Worm (Caenorhabditis elegans): ENCODE data around the gene F59B2.14.

F59B2.14 gene

ce11 chrIII:9053263-9053662 is 30.8 kb upstream of the F59B2.14 start:
- no peak for TF ChIP-seq irx-1 (tag; optimal IDR thresholded peaks at IDR 0.05)
- no peak for TF ChIP-seq vab-15 (tag; optimal IDR thresholded peaks at IDR 0.05)
- no peak for TF ChIP-seq dsc-1 (tag; optimal IDR thresholded peaks at IDR 0.05)
- no peak for TF ChIP-seq ztf-4 (tag; optimal IDR thresholded peaks at IDR 0.05)
- TF ChIP-seq mdl-1 (tag; optimal IDR thresholded peaks at IDR 0.05), result no peak
- no peak for TF ChIP-seq nhr-11 (tag; optimal IDR thresholded peaks at IDR 0.05)
- TF ChIP-seq elt-3 (tag; optimal IDR thresholded peaks at IDR 0.05), result no peak
- no peak for TF ChIP-seq fkh-4 (tag; optimal IDR thresholded peaks at IDR 0.05; ENCODE audit: borderline replicate concordance)
- TF ChIP-seq C34B4.2 (tag; optimal IDR thresholded peaks at IDR 0.05), result peak; percentile 19
- TF ChIP-seq swsn-7 (tag; optimal IDR thresholded peaks at IDR 0.05), result no peak
- TF ChIP-seq nhr-20 (tag; optimal IDR thresholded peaks at IDR 0.05), result no peak
- peak; percentile 47 for TF ChIP-seq nhr-85 (tag)
- TF ChIP-seq nhr-90 (tag; optimal IDR thresholded peaks at IDR 0.05; ENCODE audit: poor library complexity), result no peak
- peak; percentile 19 for TF ChIP-seq nhr-237 (tag; optimal IDR thresholded peaks at IDR 0.05)
- no peak for TF ChIP-seq ztf-11 (tag; optimal IDR thresholded peaks at IDR 0.05)
- TF ChIP-seq nhr-84 (tag; optimal IDR thresholded peaks at IDR 0.05), result no peak
- peak; percentile 3 for TF ChIP-seq lin-14 (GFP tag; optimal IDR thresholded peaks at IDR 0.05)
- TF ChIP-seq ceh-90 (tag; optimal IDR thresholded peaks at IDR 0.05), result no peak
- no peak for TF ChIP-seq lin-35 (GFP tag; optimal IDR thresholded peaks at IDR 0.05)

- TF ChIP-seq tbx-2 (tag; optimal IDR thresholded peaks at IDR 0.05), result peak; percentile 36
- TF ChIP-seq lir-3 (tag; optimal IDR thresholded peaks at IDR 0.05; ENCODE audit: poor library complexity), result no peak
- TF ChIP-seq ztf-11 (tag; optimal IDR thresholded peaks at IDR 0.05), result no peak
- TF ChIP-seq nhr-84 (tag; optimal IDR thresholded peaks at IDR 0.05), result no peak
- TF ChIP-seq nhr-11 (tag; optimal IDR thresholded peaks at IDR 0.05), result no peak
- TF ChIP-seq snu-23 (GFP tag; optimal IDR thresholded peaks at IDR 0.05), result peak; percentile 72
- TF ChIP-seq ceh-88 (GFP tag; IDR thresholded peaks at IDR 0.05), result peak; percentile 41; the same call in 1 of the 2 replicates
- TF ChIP-seq efl-3 (GFP tag; optimal IDR thresholded peaks at IDR 0.05), result no peak
- TF ChIP-seq aha-1 (tag; optimal IDR thresholded peaks at IDR 0.05), result no peak
- peak; percentile 60 for TF ChIP-seq F16B12.6 (tag; optimal IDR thresholded peaks at IDR 0.05)
- TF ChIP-seq sox-4 (tag; optimal IDR thresholded peaks at IDR 0.05), result no peak
- peak; percentile 34 to 47 for TF ChIP-seq lsy-2 (tag; optimal IDR thresholded peaks at IDR 0.05)
- TF ChIP-seq fos-1 (tag; optimal IDR thresholded peaks at IDR 0.05), result no peak
- TF ChIP-seq mab-9 (GFP tag; IDR thresholded peaks at IDR 0.05), result peak; percentile 62
- TF ChIP-seq lin-13 (GFP tag; optimal IDR thresholded peaks at IDR 0.05), result peak; percentile 17
- TF ChIP-seq irx-1 (tag; optimal IDR thresholded peaks at IDR 0.05), result no peak
- TF ChIP-seq sup-37 (GFP tag; optimal IDR thresholded peaks at IDR 0.05), result no peak
- TF ChIP-seq nhr-47 (tag; optimal IDR thresholded peaks at IDR 0.05), result peak; percentile 39
- no peak for TF ChIP-seq unc-98 (GFP tag; IDR thresholded peaks at IDR 0.05)
- TF ChIP-seq ceh-90 (tag; optimal IDR thresholded peaks at IDR 0.05), result no peak
- TF ChIP-seq lin-39 (tag; optimal IDR thresholded peaks at IDR 0.05), result no peak
- no peak for TF ChIP-seq nhr-76 (tag; optimal IDR thresholded peaks at IDR 0.05)
- no peak for TF ChIP-seq ceh-8 (GFP tag; optimal IDR thresholded peaks at IDR 0.05)
- no peak for TF ChIP-seq nhr-90 (tag; optimal IDR thresholded peaks at IDR 0.05; ENCODE audit: poor library complexity)
- no peak for TF ChIP-seq nhr-12 (tag; optimal IDR thresholded peaks at IDR 0.05)
- no peak for TF ChIP-seq hpl-2 (GFP tag; optimal IDR thresholded peaks at IDR 0.05)
- peak; percentile 66 for TF ChIP-seq fkh-8 (tag; optimal IDR thresholded peaks at IDR 0.05)
- TF ChIP-seq dsc-1 (tag; optimal IDR thresholded peaks at IDR 0.05), result peak; percentile 42
- no peak; the same call in 1 of the 2 replicates for TF ChIP-seq grh-1 (GFP tag; IDR thresholded peaks at IDR 0.05)
- no peak for TF ChIP-seq mdl-1 (tag; optimal IDR thresholded peaks at IDR 0.05)
- TF ChIP-seq unc-30 (tag; optimal IDR thresholded peaks at IDR 0.05), result no peak
- no peak for TF ChIP-seq C04F5.9 (tag; optimal IDR thresholded peaks at IDR 0.05)
- peak; percentile 67 for TF ChIP-seq lin-14 (GFP tag; optimal IDR thresholded peaks at IDR 0.05)
- TF ChIP-seq nhr-85 (tag), result no peak
- TF ChIP-seq egl-13 (tag; optimal IDR thresholded peaks at IDR 0.05), result peak; percentile 23
- TF ChIP-seq fkh-4 (tag; optimal IDR thresholded peaks at IDR 0.05; ENCODE audit: borderline replicate concordance), result no peak
- no peak for TF ChIP-seq alr-1 (tag; optimal IDR thresholded peaks at IDR 0.05; ENCODE audit: borderline replicate concordance)
- no peak for TF ChIP-seq nhr-237 (tag; optimal IDR thresholded peaks at IDR 0.05)
- no peak for TF ChIP-seq elt-3 (tag; optimal IDR thresholded peaks at IDR 0.05)
- peak; percentile 48 for TF ChIP-seq unc-130 (tag; optimal IDR thresholded peaks at IDR 0.05)
- TF ChIP-seq snpc-4 (tag; optimal IDR thresholded peaks at IDR 0.05), result no peak
- TF ChIP-seq nhr-20 (tag; optimal IDR thresholded peaks at IDR 0.05), result peak; percentile 57
- no peak for TF ChIP-seq mef-2 (tag; optimal IDR thresholded peaks at IDR 0.05)
- no peak for TF ChIP-seq unc-86 (tag; optimal IDR thresholded peaks at IDR 0.05)
Observed at ce11 chrIII:9052371-9052978, 30.0 kb upstream of the F59B2.14 start.
